Worm (Caenorhabditis elegans) whole organism, early embryonic: ENCODE results near the gene Y48B6A.13.

Experiments
- aly-1 ChIP-seq: sonication (generic microtip); optimal IDR thresholded peaks from 2 replicates; lab custom pipeline; 2016; ENCODE audit warnings: missing genetic modification characterization, missing compliant biosample characterization
- ets-7 ChIP-seq: sonication (generic microtip); optimal IDR thresholded peaks from 2 replicates; lab custom pipeline; 2016; ENCODE audit warnings: missing genotype, missing genetic modification characterization, missing compliant biosample characterization

ce11 chrII:14176642-14177041 is 49.4 kb downstream of the Y48B6A.13 start:
- TF ChIP-seq ets-7 (tag; lab: Kevin White, UChicago), result no peak
- TF ChIP-seq aly-1 (tag; lab: Kevin White, UChicago), result no peak
